Fruit fly (Drosophila melanogaster): ENCODE results near the gene CG13720.

CG13720 gene

DNA sequence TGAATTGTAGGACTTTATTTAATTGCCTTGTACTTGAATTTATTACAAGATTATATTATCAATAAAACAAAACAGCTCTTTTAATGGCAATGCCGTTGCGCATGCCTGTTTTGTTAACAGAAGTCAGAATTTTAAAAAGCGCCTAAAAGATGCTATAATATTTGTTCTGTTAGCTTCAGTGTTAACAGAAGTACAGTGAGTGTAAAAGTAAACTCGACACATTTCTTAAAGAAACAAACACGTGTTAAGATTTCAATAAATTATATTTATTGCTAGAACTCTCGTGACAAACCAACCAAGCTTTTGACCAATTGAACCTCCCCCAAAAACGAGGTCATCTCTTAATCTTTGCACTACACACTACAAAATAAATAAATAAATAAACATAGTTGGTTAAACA, 1.1 kb upstream of the CG13720 start:
- TF ChIP-seq Myc (optimal IDR thresholded peaks at IDR 0.05): no peak
- no peak for TF ChIP-seq usp (GFP tag; optimal IDR thresholded peaks at IDR 0.05)
- no peak for TF ChIP-seq sage (GFP tag; optimal IDR thresholded peaks at IDR 0.05)
- no peak for TF ChIP-seq lola (GFP tag; optimal IDR thresholded peaks at IDR 0.05)
- no peak for TF ChIP-seq br (GFP tag; optimal IDR thresholded peaks at IDR 0.05)
- TF ChIP-seq dl (GFP tag; optimal IDR thresholded peaks at IDR 0.05; ENCODE audit: insufficient read depth in 1 of 2, partially characterized antibody in 2 of 2): no peak
- TF ChIP-seq rgr (GFP tag; optimal IDR thresholded peaks at IDR 0.05): no peak
- TF ChIP-seq jim (GFP tag; optimal IDR thresholded peaks at IDR 0.05): no peak
- TF ChIP-seq fru (GFP tag; optimal IDR thresholded peaks at IDR 0.05): no peak
- TF ChIP-seq woc (GFP tag; optimal IDR thresholded peaks at IDR 0.05): no peak
- TF ChIP-seq brk (GFP tag; optimal IDR thresholded peaks at IDR 0.05): no peak
- TF ChIP-seq Rel (GFP tag; optimal IDR thresholded peaks at IDR 0.05): no peak
- TF ChIP-seq Rel (tag; optimal IDR thresholded peaks at IDR 0.05): no peak
- TF ChIP-seq dmrt93B (GFP tag; optimal IDR thresholded peaks at IDR 0.05): no peak
- no peak for TF ChIP-seq pan (optimal IDR thresholded peaks at IDR 0.05)

DNA sequence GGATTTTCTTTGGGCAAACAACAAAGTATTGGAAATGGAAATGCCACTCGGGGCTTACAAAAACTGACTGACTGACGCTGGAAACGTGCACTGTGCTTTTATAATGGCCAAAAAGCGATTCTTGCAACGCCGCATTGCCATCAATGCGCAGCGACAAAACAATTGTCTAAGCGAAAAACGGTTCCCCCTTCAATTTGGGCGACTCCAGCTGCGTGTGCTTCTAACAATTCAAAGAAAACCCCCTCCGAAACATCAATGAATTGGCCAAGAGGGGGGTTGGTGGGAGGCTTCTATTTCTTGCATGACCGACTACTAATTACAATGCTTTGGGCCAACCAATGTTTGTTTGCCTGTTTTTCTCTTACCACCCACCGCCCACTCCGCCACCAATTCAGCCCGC, 2.6 kb downstream of the CG13720 start, which contains the start of gene CG13721:
Gene CG13721 (minus strand): TSS at position 101 of the 400 bp plus-strand sequence.
- no peak for TF ChIP-seq br (GFP tag; optimal IDR thresholded peaks at IDR 0.05)
- no peak for TF ChIP-seq dsf (GFP tag; optimal IDR thresholded peaks at IDR 0.05; ENCODE audit: borderline replicate concordance)
- TF ChIP-seq Vsx2 (GFP tag; optimal IDR thresholded peaks at IDR 0.05; ENCODE audit: partially characterized antibody): no peak
- no peak for TF ChIP-seq sv (GFP tag; optimal IDR thresholded peaks at IDR 0.05)
- TF ChIP-seq pan (optimal IDR thresholded peaks at IDR 0.05): no peak
- no peak for TF ChIP-seq Mio (GFP tag; optimal IDR thresholded peaks at IDR 0.05)
- TF ChIP-seq Abd-B (GFP tag; optimal IDR thresholded peaks at IDR 0.05): no peak
- no peak for TF ChIP-seq fru (GFP tag; optimal IDR thresholded peaks at IDR 0.05)
- no peak for TF ChIP-seq tai (GFP tag; optimal IDR thresholded peaks at IDR 0.05)
- TF ChIP-seq dmrt93B (GFP tag; optimal IDR thresholded peaks at IDR 0.05): no peak
- no peak for TF ChIP-seq Myc (optimal IDR thresholded peaks at IDR 0.05)
- no peak for TF ChIP-seq Dif (GFP tag; optimal IDR thresholded peaks at IDR 0.05; ENCODE audit: partially characterized antibody)
- TF ChIP-seq OdsH (GFP tag; optimal IDR thresholded peaks at IDR 0.05): no peak
- no peak for TF ChIP-seq jim (GFP tag; optimal IDR thresholded peaks at IDR 0.05)
- no peak for TF ChIP-seq usp (GFP tag; optimal IDR thresholded peaks at IDR 0.05)
- no peak for TF ChIP-seq Hnf4 (GFP tag; optimal IDR thresholded peaks at IDR 0.05)
- TF ChIP-seq CG32264 (GFP tag; optimal IDR thresholded peaks at IDR 0.05): no peak

DNA sequence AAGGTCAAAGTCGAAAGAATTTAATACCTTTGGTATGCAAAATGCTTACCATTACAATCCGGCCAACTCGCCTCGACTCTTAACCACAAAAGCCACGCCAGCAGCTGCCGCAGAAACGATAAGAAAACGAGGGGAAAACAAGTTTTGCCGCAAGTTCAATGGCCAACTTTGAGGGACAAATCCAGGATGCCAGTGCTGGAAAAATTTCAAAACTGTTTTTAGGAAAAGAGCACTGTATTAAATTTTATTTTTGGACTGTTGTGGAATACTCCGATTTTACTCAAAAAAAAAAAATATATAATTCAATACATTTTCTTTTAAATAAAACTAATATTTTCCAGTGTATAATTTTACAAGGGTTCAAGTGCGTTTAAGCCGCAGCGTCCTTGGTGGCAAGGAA, 5.7 kb downstream of the CG13720 start:
- TF ChIP-seq OdsH (GFP tag; optimal IDR thresholded peaks at IDR 0.05): peak; percentile 74
- TF ChIP-seq CrebA (GFP tag; optimal IDR thresholded peaks at IDR 0.05; ENCODE audit: borderline replicate concordance): peak; percentile 10
- peak; percentile 48 for TF ChIP-seq dmrt93B (GFP tag; optimal IDR thresholded peaks at IDR 0.05)
- TF ChIP-seq fru (GFP tag; optimal IDR thresholded peaks at IDR 0.05): peak; percentile 71
- peak; percentile 41 for TF ChIP-seq Hnf4 (GFP tag; optimal IDR thresholded peaks at IDR 0.05)
- TF ChIP-seq lola (GFP tag; optimal IDR thresholded peaks at IDR 0.05): no peak
- TF ChIP-seq pan (optimal IDR thresholded peaks at IDR 0.05): no peak
- TF ChIP-seq sv (GFP tag; optimal IDR thresholded peaks at IDR 0.05): no peak
- peak; percentile 64 for TF ChIP-seq sage (GFP tag; optimal IDR thresholded peaks at IDR 0.05)
- no peak for TF ChIP-seq dsf (GFP tag; optimal IDR thresholded peaks at IDR 0.05; ENCODE audit: borderline replicate concordance)
- no peak for TF ChIP-seq Jra (GFP tag; optimal IDR thresholded peaks at IDR 0.05)
- no peak for TF ChIP-seq usp (GFP tag; optimal IDR thresholded peaks at IDR 0.05)
- no peak for TF ChIP-seq Mio (GFP tag; optimal IDR thresholded peaks at IDR 0.05)
- TF ChIP-seq ey (GFP tag; optimal IDR thresholded peaks at IDR 0.05): peak; percentile 54
- peak; percentile 73 for TF ChIP-seq rgr (GFP tag; optimal IDR thresholded peaks at IDR 0.05)
- TF ChIP-seq br (GFP tag; optimal IDR thresholded peaks at IDR 0.05): peak; percentile 69
- peak in 1 of 2 experiments; percentile 74 for TF ChIP-seq foxo (GFP tag; optimal IDR thresholded peaks at IDR 0.05)
- TF ChIP-seq Myc (optimal IDR thresholded peaks at IDR 0.05): no peak
- TF ChIP-seq HLH106 (tag; optimal IDR thresholded peaks at IDR 0.05): peak; percentile 76
- TF ChIP-seq Dfd (GFP tag; optimal IDR thresholded peaks at IDR 0.05): no peak
- TF ChIP-seq CG9705 (GFP tag; optimal IDR thresholded peaks at IDR 0.05): peak; percentile 34
- TF ChIP-seq Hr78 (GFP tag; optimal IDR thresholded peaks at IDR 0.05): no peak
- no peak for TF ChIP-seq dl (GFP tag; optimal IDR thresholded peaks at IDR 0.05; ENCODE audit: insufficient read depth in 1 of 2, partially characterized antibody in 2 of 2)
- no peak for TF ChIP-seq Hr83 (GFP tag; optimal IDR thresholded peaks at IDR 0.05; ENCODE audit: poor library complexity, severe bottlenecking)
- TF ChIP-seq Abd-B (GFP tag; optimal IDR thresholded peaks at IDR 0.05): no peak
- peak; percentile 78 for TF ChIP-seq h (GFP tag; optimal IDR thresholded peaks at IDR 0.05)
- peak; percentile 73 for TF ChIP-seq Sp1 (GFP tag; optimal IDR thresholded peaks at IDR 0.05)
- no peak for TF ChIP-seq Rel (GFP tag; optimal IDR thresholded peaks at IDR 0.05)
- no peak for TF ChIP-seq Rel (tag; optimal IDR thresholded peaks at IDR 0.05)
- TF ChIP-seq tai (GFP tag; optimal IDR thresholded peaks at IDR 0.05): peak; percentile 30
- TF ChIP-seq woc (GFP tag; optimal IDR thresholded peaks at IDR 0.05): peak; percentile 55
- no peak for TF ChIP-seq Vsx2 (GFP tag; optimal IDR thresholded peaks at IDR 0.05; ENCODE audit: partially characterized antibody)
- TF ChIP-seq brk (GFP tag; optimal IDR thresholded peaks at IDR 0.05): peak; percentile 70
- TF ChIP-seq jim (GFP tag; optimal IDR thresholded peaks at IDR 0.05): no peak
- peak; percentile 74 for TF ChIP-seq psq (GFP tag; optimal IDR thresholded peaks at IDR 0.05)
- TF ChIP-seq GATAd (GFP tag; optimal IDR thresholded peaks at IDR 0.05): no peak
- TF ChIP-seq N (GFP tag; optimal IDR thresholded peaks at IDR 0.05): no peak
